Fruit fly (Drosophila melanogaster): ENCODE results near the gene Prestin.

Prestin gene

DNA sequence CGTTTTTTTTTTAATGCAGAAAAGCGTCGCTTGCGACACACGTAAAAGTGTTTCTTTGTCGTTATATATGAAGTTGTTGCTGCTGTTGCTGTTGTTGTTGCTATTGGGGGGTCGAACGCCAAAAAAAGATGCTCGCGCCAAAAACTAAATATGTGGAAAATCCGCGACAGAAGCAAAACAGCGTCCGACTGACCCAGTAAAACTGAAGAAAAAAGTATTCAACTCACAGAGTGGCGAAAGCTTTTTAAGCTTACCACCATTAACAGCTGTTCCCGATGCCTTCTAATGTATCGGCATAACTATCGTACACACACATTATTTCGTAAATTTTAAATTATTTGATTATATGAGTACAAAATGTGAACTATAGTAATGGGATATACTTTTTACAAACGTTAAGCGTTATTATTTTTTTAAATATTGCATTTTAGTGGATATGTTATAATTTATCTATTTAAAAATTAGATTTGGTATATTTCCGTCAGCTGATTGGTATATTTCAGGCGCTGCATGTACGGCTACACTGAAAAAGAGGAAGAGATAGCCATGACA is at the start of gene Prestin, which contains the start of gene Wdr92 (continued):
- no peak for TF ChIP-seq CG43689 (GFP tag; IDR thresholded peaks at IDR 0.05)
- TF ChIP-seq CG6791 (GFP tag; IDR thresholded peaks at IDR 0.05; ENCODE audit: partially characterized antibody): peak; percentile 73; the same call in 2 of the 3 replicates
- no peak for TF ChIP-seq Side (GFP tag; optimal IDR thresholded peaks at IDR 0.05)
- peak; percentile 21 for TF ChIP-seq corto (GFP tag; optimal IDR thresholded peaks at IDR 0.05)
- TF ChIP-seq amos (GFP tag; IDR thresholded peaks at IDR 0.05; ENCODE audit: partially characterized antibody): peak; percentile 83; the same call in 1 of the 2 replicates
- peak; percentile 56 for TF ChIP-seq scrt (GFP tag; optimal IDR thresholded peaks at IDR 0.05)
- TF ChIP-seq ind (GFP tag; optimal IDR thresholded peaks at IDR 0.05): no peak
- TF ChIP-seq bowl (GFP tag; IDR thresholded peaks at IDR 0.05): peak; percentile 26; the same call in 1 of the 2 replicates
- TF ChIP-seq Hand (GFP tag; optimal IDR thresholded peaks at IDR 0.05): peak; percentile 41
- no peak for TF ChIP-seq CG13424 (tag; optimal IDR thresholded peaks at IDR 0.05)
- TF ChIP-seq CG4360 (GFP tag; IDR thresholded peaks at IDR 0.05): peak; percentile 69
- TF ChIP-seq Bteb2 (GFP tag; optimal IDR thresholded peaks at IDR 0.05): no peak
- TF ChIP-seq exex (tag; optimal IDR thresholded peaks at IDR 0.05): peak; percentile 10
- peak; percentile 23 for TF ChIP-seq CG10147 (GFP tag; optimal IDR thresholded peaks at IDR 0.05)
- 0 out of 2 replicates have a peak, but pooled peaks have one; percentile 18 for TF ChIP-seq rib (GFP tag; IDR thresholded peaks at IDR 0.05)
- TF ChIP-seq odd (GFP tag; optimal IDR thresholded peaks at IDR 0.05): peak; percentile 48
- peak; percentile 51 for TF ChIP-seq E2f2 (GFP tag; IDR thresholded peaks at IDR 0.05)
- TF ChIP-seq CG10543 (GFP tag; optimal IDR thresholded peaks at IDR 0.05): peak; percentile 45
- TF ChIP-seq CG14860 (GFP tag; IDR thresholded peaks at IDR 0.05; ENCODE audit: partially characterized antibody): peak; percentile 75
- no peak for TF ChIP-seq vfl (GFP tag; optimal IDR thresholded peaks at IDR 0.05)
- TF ChIP-seq Rfx (GFP tag; IDR thresholded peaks at IDR 0.05): peak; percentile 47; the same call in 1 of the 2 replicates
- no peak for TF ChIP-seq run (tag; optimal IDR thresholded peaks at IDR 0.05)
- TF ChIP-seq ranshi (GFP tag; IDR thresholded peaks at IDR 0.05): no peak; the same call in 1 of the 2 replicates
- peak; percentile 36; the same call in 1 of the 2 replicates for TF ChIP-seq CG2129 (GFP tag; IDR thresholded peaks at IDR 0.05; ENCODE audit: partially characterized antibody)
- TF ChIP-seq slp2 (GFP tag; optimal IDR thresholded peaks at IDR 0.05): no peak
- TF ChIP-seq HLH54F (GFP tag; optimal IDR thresholded peaks at IDR 0.05): no peak
- peak; percentile 19 for TF ChIP-seq CG17829 (tag; optimal IDR thresholded peaks at IDR 0.05)
- TF ChIP-seq dmrt99B (tag; optimal IDR thresholded peaks at IDR 0.05): no peak
- no peak for TF ChIP-seq tap (tag; optimal IDR thresholded peaks at IDR 0.05)
- TF ChIP-seq Dll (GFP tag; IDR thresholded peaks at IDR 0.05; ENCODE audit: partially characterized antibody): peak; percentile 94
- peak in 1 of 2 experiments; percentile 79 for TF ChIP-seq Hr78 (GFP tag; optimal IDR thresholded peaks at IDR 0.05)
- peak; percentile 75 for TF ChIP-seq CG16813 (GFP tag; IDR thresholded peaks at IDR 0.05; ENCODE audit: partially characterized antibody)
- no peak for TF ChIP-seq CG3838 (GFP tag; optimal IDR thresholded peaks at IDR 0.05)
- peak; percentile 44 for TF ChIP-seq mirr (GFP tag; optimal IDR thresholded peaks at IDR 0.05)
- peak; percentile 54 for TF ChIP-seq CG7987 (GFP tag; optimal IDR thresholded peaks at IDR 0.05)
- TF ChIP-seq Nf-YC (tag; optimal IDR thresholded peaks at IDR 0.05): peak; percentile 60
- TF ChIP-seq Med (GFP tag): peak; percentile 94
- TF ChIP-seq Adf1 (GFP tag; IDR thresholded peaks at IDR 0.05): peak; percentile 51; the same call in 1 of the 2 replicates
- TF ChIP-seq knrl (GFP tag; IDR thresholded peaks at IDR 0.05; ENCODE audit: partially characterized antibody): peak; percentile 87
- peak; percentile 67 for TF ChIP-seq tna (GFP tag; IDR thresholded peaks at IDR 0.05; ENCODE audit: partially characterized antibody)
- peak; percentile 37 for TF ChIP-seq Sin3A (optimal IDR thresholded peaks at IDR 0.05)
- TF ChIP-seq CG1233 (GFP tag; optimal IDR thresholded peaks at IDR 0.05): no peak
- peak; percentile 51 for TF ChIP-seq CG6854 (GFP tag; optimal IDR thresholded peaks at IDR 0.05)
- TF ChIP-seq CG17361 (GFP tag; IDR thresholded peaks at IDR 0.05): peak; percentile 35; the same call in 2 of the 3 replicates
- TF ChIP-seq Bdp1 (GFP tag; optimal IDR thresholded peaks at IDR 0.05): no peak
- peak; percentile 5 for TF ChIP-seq Sox100B (GFP tag; optimal IDR thresholded peaks at IDR 0.05)
- TF ChIP-seq Dad (GFP tag; optimal IDR thresholded peaks at IDR 0.05): no peak
- peak; percentile 90 for TF ChIP-seq Scr (GFP tag; IDR thresholded peaks at IDR 0.05; ENCODE audit: partially characterized antibody)
- TF ChIP-seq CG32772 (GFP tag; IDR thresholded peaks at IDR 0.05): peak; percentile 24; the same call in 1 of the 2 replicates
